Fruit fly (Drosophila melanogaster): ENCODE measurements around the gene CG34308.

Gene CG34308

DNA sequence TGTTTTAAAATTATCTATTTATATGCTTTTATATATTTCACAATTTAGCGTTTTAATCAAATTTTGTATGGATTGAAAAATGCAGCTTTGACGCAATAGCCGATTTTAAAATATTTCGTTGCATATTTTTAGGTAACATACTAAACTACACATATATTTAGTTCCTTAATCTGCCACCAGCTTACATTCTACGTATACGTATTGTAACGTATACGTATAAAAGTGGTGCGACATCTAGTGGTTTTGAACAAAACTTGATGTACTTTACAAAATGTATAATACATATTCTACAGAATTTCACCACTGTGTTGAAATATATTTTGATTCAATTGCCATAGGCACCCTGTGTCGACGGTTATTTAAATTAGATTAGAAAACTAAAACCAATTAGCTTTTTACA is 10.8 kb upstream of the CG34308 start (continued):
- TF ChIP-seq emc (GFP tag; optimal IDR thresholded peaks at IDR 0.05) (no peak), Hr78 (GFP tag; optimal IDR thresholded peaks at IDR 0.05) (no peak), MTF-1 (GFP tag; optimal IDR thresholded peaks at IDR 0.05; ENCODE audit: borderline replicate concordance) (no peak), CG32532 (GFP tag; IDR thresholded peaks at IDR 0.05) (peak; percentile 67), shn (GFP tag; optimal IDR thresholded peaks at IDR 0.05) (no peak), MBD-R2 (GFP tag; IDR thresholded peaks at IDR 0.05) (no peak), CG3065 (GFP tag; optimal IDR thresholded peaks at IDR 0.05) (no peak), D19B (GFP tag; optimal IDR thresholded peaks at IDR 0.05) (no peak), CG15269 (tag; optimal IDR thresholded peaks at IDR 0.05) (no peak), Dfd (GFP tag; optimal IDR thresholded peaks at IDR 0.05) (no peak), CG4730 (GFP tag; IDR thresholded peaks at IDR 0.05) (no peak), zf30C (GFP tag; optimal IDR thresholded peaks at IDR 0.05) (no peak), gt (GFP tag; IDR thresholded peaks at IDR 0.05) (no peak), luna (GFP tag; optimal IDR thresholded peaks at IDR 0.05) (no peak), CG10366 (GFP tag; IDR thresholded peaks at IDR 0.05) (peak; percentile 43; the same call in 1 of the 2 replicates), CG17385 (GFP tag; optimal IDR thresholded peaks at IDR 0.05) (no peak), CG12071 (GFP tag; optimal IDR thresholded peaks at IDR 0.05) (no peak), CG10147 (GFP tag; optimal IDR thresholded peaks at IDR 0.05) (no peak), CG7963 (GFP tag; IDR thresholded peaks at IDR 0.05; ENCODE audit: partially characterized antibody) (no peak), YL-1 (GFP tag; optimal IDR thresholded peaks at IDR 0.05) (no peak), CG5953 (GFP tag; IDR thresholded peaks at IDR 0.05) (no peak), CG11696 (GFP tag; IDR thresholded peaks at IDR 0.05) (no peak), CG18599 (GFP tag; optimal IDR thresholded peaks at IDR 0.05) (no peak), nom (GFP tag; optimal IDR thresholded peaks at IDR 0.05) (no peak), bigmax (GFP tag; optimal IDR thresholded peaks at IDR 0.05) (no peak), otp (GFP tag; IDR thresholded peaks at IDR 0.05) (no peak), CG7372 (GFP tag; IDR thresholded peaks at IDR 0.05) (no peak), Opbp (GFP tag; IDR thresholded peaks at IDR 0.05; ENCODE audit: partially characterized antibody) (peak; percentile 43; the same call in 2 of the 3 replicates), CG7786 (GFP tag; optimal IDR thresholded peaks at IDR 0.05) (no peak), CG10431 (GFP tag; optimal IDR thresholded peaks at IDR 0.05) (no peak), CG2199 (GFP tag; IDR thresholded peaks at IDR 0.05) (no peak), Camta (GFP tag; optimal IDR thresholded peaks at IDR 0.05) (peak; percentile 13), CG3281 (GFP tag; optimal IDR thresholded peaks at IDR 0.05) (no peak), CG4820 (GFP tag; optimal IDR thresholded peaks at IDR 0.05) (no peak), CG12155 (GFP tag; optimal IDR thresholded peaks at IDR 0.05) (no peak), CG12104 (GFP tag; optimal IDR thresholded peaks at IDR 0.05) (no peak), CG13123 (GFP tag; optimal IDR thresholded peaks at IDR 0.05) (no peak), chinmo (GFP tag; IDR thresholded peaks at IDR 0.05; ENCODE audit: partially characterized antibody) (no peak), CG6272 (GFP tag; IDR thresholded peaks at IDR 0.05) (no peak), esg (GFP tag; conservative IDR thresholded peaks at IDR 0.05) (no peak), CG2202 (tag; optimal IDR thresholded peaks at IDR 0.05) (no peak), Hr39 (optimal IDR thresholded peaks at IDR 0.05) (no peak), Mes4 (GFP tag; optimal IDR thresholded peaks at IDR 0.05) (no peak), Hr51 (GFP tag; optimal IDR thresholded peaks at IDR 0.05) (no peak), Max (GFP tag; optimal IDR thresholded peaks at IDR 0.05) (no peak), CG11247 (GFP tag; IDR thresholded peaks at IDR 0.05) (no peak), CG1792 (GFP tag; optimal IDR thresholded peaks at IDR 0.05) (no peak), Antp (GFP tag; optimal IDR thresholded peaks at IDR 0.05) (no peak), dmrt11E (tag; optimal IDR thresholded peaks at IDR 0.05) (peak; percentile 32), Dip3 (GFP tag; optimal IDR thresholded peaks at IDR 0.05) (no peak), H15 (GFP tag; IDR thresholded peaks at IDR 0.05) (peak; percentile 42; the same call in 1 of the 3 replicates), Med (GFP tag) (peak; percentile 91)

All from whole organism, embryonic.